Worm (Caenorhabditis elegans) whole organism, young adult: ENCODE results near the gene mesp-1.

Source experiments
- C17E4.6 ChIP-seq: fragments of 200-800 bp; sonication (Bioruptor generic); IDR thresholded peaks from 2 replicates; pipeline ENCODE4 v1.3.6; 2022; ENCODE audit warnings: missing genetic modification reagents, missing genetic modification characterization, missing compliant biosample characterization
- dox-1 ChIP-seq: fragments of 200-800 bp; sonication (Bioruptor generic); IDR thresholded peaks from 2 replicates; pipeline ENCODE4 v1.3.6; 2022; ENCODE audit warnings: missing genetic modification reagents, missing genetic modification characterization, missing compliant biosample characterization
- lir-1 ChIP-seq: fragments of 200-800 bp; sonication (Bioruptor generic); conservative IDR thresholded peaks from 2 replicates; pipeline ENCODE4 v1.3.6; 2022; ENCODE audit warnings: missing genetic modification reagents, missing genetic modification characterization, missing compliant biosample characterization
- nfyb-1 ChIP-seq: fragments of 200-800 bp; sonication (Bioruptor generic); IDR thresholded peaks from 2 replicates; pipeline ENCODE4 v1.3.6; 2022; ENCODE audit warnings: missing genetic modification reagents, missing genetic modification characterization, missing compliant biosample characterization
- unc-62 ChIP-seq: fragments of 150-350 bp; optimal IDR thresholded peaks from 2 replicates; lab custom pipeline; 2014; ENCODE audit warnings: missing biosample characterization, missing genetic modification reagents, missing genetic modification characterization
- ztf-18 ChIP-seq: sonication (generic microtip); optimal IDR thresholded peaks from 2 replicates; lab custom pipeline; 2016; ENCODE audit warnings: missing genotype, mild to moderate bottlenecking, missing genetic modification characterization, missing compliant biosample characterization

ce11 chrIV:8488043-8488442 is 11.1 kb upstream of the mesp-1 start:
- TF ChIP-seq lir-1, result no peak
- no peak for TF ChIP-seq nfyb-1
- no peak for TF ChIP-seq dox-1
- no peak for TF ChIP-seq ztf-18 (tag; lab: Kevin White, UChicago)
- no peak for TF ChIP-seq C17E4.6
- TF ChIP-seq unc-62 (GFP tag; lab: Kevin White, UChicago), result no peak
